Worm (Caenorhabditis elegans) whole organism, mixed stage, embryonic: ENCODE measurements around the gene F13A2.9.

Experiments used
- M03D4.4 ChIP-seq: sonication (generic microtip); optimal IDR thresholded peaks from 2 replicates; lab custom pipeline; 2017; ENCODE audit warnings: mild to moderate bottlenecking, missing genetic modification characterization, missing compliant biosample characterization
- bed-3 ChIP-seq: fragments of 200-800 bp; sonication (Bioruptor generic); optimal IDR thresholded peaks from 3 replicates; lab custom pipeline; 2018; ENCODE audit warnings: mild to moderate bottlenecking, missing genetic modification characterization, moderate library complexity, missing compliant biosample characterization
- blmp-1 ChIP-seq: fragments of 150-350 bp; optimal IDR thresholded peaks from 2 replicates; lab custom pipeline; 2014; ENCODE audit warnings: missing biosample characterization, missing genetic modification characterization
- ceh-39 ChIP-seq: fragments of 150-350 bp; optimal IDR thresholded peaks from 2 replicates; lab custom pipeline; 2014; ENCODE audit warnings: missing biosample characterization, missing genetic modification characterization
- ceh-43 ChIP-seq: fragments of 200-800 bp; sonication (Bioruptor generic); optimal IDR thresholded peaks from 2 replicates; lab custom pipeline; 2018; ENCODE audit warnings: mild to moderate bottlenecking, missing genetic modification characterization, moderate library complexity, missing compliant biosample characterization
- ceh-83 ChIP-seq: fragments of 200-800 bp; sonication (Bioruptor generic); optimal IDR thresholded peaks from 2 replicates; lab custom pipeline; 2018; ENCODE audit warnings: mild to moderate bottlenecking, missing genetic modification characterization, missing compliant biosample characterization
- ces-1 ChIP-seq: fragments of 150-350 bp; optimal IDR thresholded peaks from 2 replicates; lab custom pipeline; 2014; ENCODE audit warnings: missing biosample characterization, missing genetic modification reagents, missing genetic modification characterization
- cnd-1 ChIP-seq: fragments of 200-800 bp; sonication (Bioruptor generic); optimal IDR thresholded peaks from 2 replicates; lab custom pipeline; 2018; ENCODE audit warnings: mild to moderate bottlenecking, missing genetic modification characterization, missing compliant biosample characterization
- drap-1 ChIP-seq: fragments of 200-800 bp; sonication (Bioruptor generic); optimal IDR thresholded peaks from 3 replicates; lab custom pipeline; 2018; ENCODE audit warnings: mild to moderate bottlenecking, missing genetic modification characterization, missing compliant biosample characterization
- elt-1 ChIP-seq: sonication (generic microtip); optimal IDR thresholded peaks from 2 replicates; lab custom pipeline; 2017; ENCODE audit warnings: missing genetic modification characterization, mild to moderate bottlenecking, missing compliant biosample characterization, antibody characterized with exemption, moderate library complexity, borderline replicate concordance; ENCODE audit not compliant: insufficient read depth
- elt-3 ChIP-seq: fragments of 150-350 bp; optimal IDR thresholded peaks from 2 replicates; lab custom pipeline; 2014; ENCODE audit warnings: missing biosample characterization, missing genetic modification characterization
- ham-2 ChIP-seq: fragments of 200-800 bp; sonication (Bioruptor generic); optimal IDR thresholded peaks from 2 replicates; lab custom pipeline; 2018; ENCODE audit warnings: mild to moderate bottlenecking, missing genetic modification characterization, missing compliant biosample characterization
- lin-13 ChIP-seq: fragments of 150-350 bp; optimal IDR thresholded peaks from 2 replicates; lab custom pipeline; 2014; ENCODE audit warnings: missing biosample characterization, missing genetic modification characterization
- lin-32 ChIP-seq: fragments of 200-800 bp; sonication (Bioruptor generic); optimal IDR thresholded peaks from 2 replicates; lab custom pipeline; 2018; ENCODE audit warnings: mild to moderate bottlenecking, missing genetic modification characterization, missing compliant biosample characterization
- lsy-2 ChIP-seq: fragments of 150-350 bp; optimal IDR thresholded peaks from 2 replicates; lab custom pipeline; 2014; ENCODE audit warnings: missing biosample characterization, missing genetic modification characterization
- mab-5 ChIP-seq: fragments of 150-350 bp; optimal IDR thresholded peaks from 2 replicates; lab custom pipeline; 2014; ENCODE audit warnings: missing biosample characterization, missing genetic modification characterization
- mep-1 ChIP-seq: fragments of 150-350 bp; optimal IDR thresholded peaks from 2 replicates; lab custom pipeline; 2017; ENCODE audit warnings: missing biosample characterization, missing genetic modification reagents, missing genetic modification characterization, inconsistent platforms
- mls-2 ChIP-seq: sonication (generic microtip); optimal IDR thresholded peaks from 2 replicates; lab custom pipeline; 2016; ENCODE audit warnings: mild to moderate bottlenecking, missing genetic modification characterization, moderate library complexity, missing compliant biosample characterization
- nhr-12 ChIP-seq: fragments of 150-350 bp; optimal IDR thresholded peaks from 2 replicates; lab custom pipeline; 2014; ENCODE audit warnings: missing biosample characterization, missing genetic modification characterization
- nhr-2 ChIP-seq: fragments of 150-350 bp; optimal IDR thresholded peaks from 2 replicates; lab custom pipeline; 2014; ENCODE audit warnings: missing biosample characterization, missing genetic modification characterization
- nhr-237 ChIP-seq: fragments of 150-350 bp; optimal IDR thresholded peaks from 2 replicates; lab custom pipeline; 2014; ENCODE audit warnings: missing biosample characterization, missing genetic modification characterization
- nhr-28 ChIP-seq: fragments of 150-350 bp; optimal IDR thresholded peaks from 2 replicates; lab custom pipeline; 2014; ENCODE audit warnings: missing biosample characterization, missing genetic modification characterization
- nhr-76 ChIP-seq: sonication (generic microtip); optimal IDR thresholded peaks from 2 replicates; lab custom pipeline; 2017; ENCODE audit warnings: missing biosample characterization, missing genetic modification characterization
- pha-4 ChIP-seq: fragments of 150-350 bp; optimal IDR thresholded peaks from 2 replicates; lab custom pipeline; 2018; ENCODE audit warnings: missing biosample characterization, missing genetic modification reagents, missing genetic modification characterization
- sem-2 ChIP-seq: fragments of 200-800 bp; sonication (Bioruptor generic); optimal IDR thresholded peaks from 2 replicates; lab custom pipeline; 2018; ENCODE audit warnings: mild to moderate bottlenecking, missing genetic modification characterization, missing compliant biosample characterization
- snpc-4 ChIP-seq: fragments of 150-350 bp; optimal IDR thresholded peaks from 2 replicates; lab custom pipeline; 2014; ENCODE audit warnings: missing biosample characterization, missing genetic modification characterization
- sptf-1 ChIP-seq: sonication (generic microtip); optimal IDR thresholded peaks from 2 replicates; lab custom pipeline; 2017; ENCODE audit warnings: mild to moderate bottlenecking, missing genetic modification characterization, moderate library complexity, missing compliant biosample characterization
- tbx-8 ChIP-seq: fragments of 200-800 bp; sonication (Bioruptor generic); optimal IDR thresholded peaks from 2 replicates; lab custom pipeline; 2018; ENCODE audit warnings: mild to moderate bottlenecking, missing genetic modification characterization, moderate library complexity, missing compliant biosample characterization
- unc-120 ChIP-seq: sonication (generic microtip); optimal IDR thresholded peaks from 2 replicates; lab custom pipeline; 2017; ENCODE audit warnings: missing genetic modification characterization, missing compliant biosample characterization; ENCODE audit not compliant: poor library complexity, severe bottlenecking
- unc-39 ChIP-seq: fragments of 150-350 bp; optimal IDR thresholded peaks from 2 replicates; lab custom pipeline; 2014; ENCODE audit warnings: missing biosample characterization, missing genetic modification characterization
- unc-62 ChIP-seq: fragments of 150-350 bp; optimal IDR thresholded peaks from 2 replicates; lab custom pipeline; 2014; ENCODE audit warnings: missing biosample characterization, missing genetic modification reagents, missing genetic modification characterization
- zip-8 ChIP-seq: fragments of 150-350 bp; optimal IDR thresholded peaks from 2 replicates; lab custom pipeline; 2014; ENCODE audit warnings: missing biosample characterization, missing genetic modification characterization
- ztf-11 ChIP-seq: fragments of 150-350 bp; optimal IDR thresholded peaks from 2 replicates; lab custom pipeline; 2014; ENCODE audit warnings: missing biosample characterization, missing genetic modification characterization

The F13A2.9 gene

ce11 chrV:4396257-4396656 lies 9.0 kb upstream of the F13A2.9 start, which contains the start of gene F13A2.3:
F13A2.3 (minus strand) TSS chrV:4396357.
- TF ChIP-seq drap-1 (GFP tag; lab: Kevin White, UChicago) (no peak), tbx-8 (GFP tag; lab: Kevin White, UChicago) (no peak), ces-1 (GFP tag; lab: Kevin White, UChicago) (no peak), blmp-1 (tag; lab: Kevin White, UChicago) (no peak), cnd-1 (tag; lab: Kevin White, UChicago) (no peak), zip-8 (tag; lab: Kevin White, UChicago) (no peak), ceh-39 (no peak), nhr-12 (tag; lab: Kevin White, UChicago) (no peak), nhr-76 (tag; lab: Kevin White, UChicago) (no peak), unc-120 (tag; lab: Kevin White, UChicago) (no peak), bed-3 (GFP tag; lab: Kevin White, UChicago) (no peak), ceh-83 (GFP tag; lab: Kevin White, UChicago) (no peak), elt-3 (tag; lab: Kevin White, UChicago) (no peak), sptf-1 (tag; lab: Kevin White, UChicago) (no peak), ceh-43 (GFP tag; lab: Kevin White, UChicago) (no peak), sem-2 (GFP tag; lab: Kevin White, UChicago) (no peak), ztf-11 (tag; lab: Kevin White, UChicago) (no peak), ham-2 (GFP tag; lab: Kevin White, UChicago) (no peak), pha-4 (no peak), mab-5 (no peak)
- TF ChIP-seq, all 35 proteins: peak for 0

DNA sequence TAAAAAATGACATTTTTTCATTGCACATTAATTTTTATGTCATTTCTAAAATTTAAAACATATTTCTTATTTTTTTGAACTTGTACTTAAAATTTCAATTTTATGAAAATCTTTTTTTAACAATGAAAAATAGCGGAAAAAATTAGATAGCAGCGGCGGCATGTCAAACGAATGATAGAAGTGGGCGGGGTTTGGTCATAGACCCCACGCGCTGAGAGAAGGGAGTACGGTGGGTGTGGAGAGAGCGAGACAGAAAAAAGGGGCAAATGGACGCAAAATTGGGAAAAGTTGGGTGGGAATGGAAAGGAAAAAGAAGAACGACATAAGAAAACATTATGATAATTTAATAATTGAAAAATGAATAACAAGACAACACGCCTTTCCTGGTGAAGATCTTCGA lies 614 bp upstream of the F13A2.9 start:
- TF ChIP-seq lsy-2 (peak; percentile 21), mls-2 (tag; lab: Kevin White, UChicago) (no peak)

- no peak for TF ChIP-seq ceh-39
- TF ChIP-seq nhr-2 (tag; lab: Kevin White, UChicago): no peak
Observed at ce11 chrV:4386173-4386572, 1.1 kb downstream of the F13A2.9 start, which contains the start of gene F13A2.10. F13A2.10 (minus strand) TSS chrV:4386273.

- TF ChIP-seq sem-2 (GFP tag; lab: Kevin White, UChicago) (no peak), tbx-8 (GFP tag; lab: Kevin White, UChicago) (no peak), ceh-39 (no peak), nhr-237 (tag; lab: Kevin White, UChicago) (no peak), snpc-4 (no peak)
- TF ChIP-seq, all 35 proteins: peak for 0
Observed at ce11 chrV:4384482-4384881, 2.8 kb downstream of the F13A2.9 start, which contains the start of gene F13A2.2. F13A2.2 (minus strand) TSS chrV:4384582.

DNA sequence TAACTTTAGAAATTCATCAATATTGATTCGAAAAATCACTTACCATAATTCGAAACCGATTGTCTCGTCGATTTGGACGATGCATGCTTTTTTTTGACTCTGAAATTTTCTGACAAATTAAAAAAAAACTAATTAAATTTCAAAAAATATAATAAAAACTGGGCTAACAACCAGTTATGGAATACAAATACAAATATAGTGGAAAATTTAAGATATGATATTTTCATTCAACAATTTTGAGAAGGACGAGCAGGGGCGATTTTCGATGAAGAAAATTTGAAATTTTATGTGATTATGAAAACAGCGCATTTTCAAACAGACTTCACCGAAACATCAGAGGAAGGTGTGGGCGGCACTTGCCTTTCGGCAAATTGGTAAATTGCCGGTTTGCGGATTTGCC lies 5.0 kb downstream of the F13A2.9 start, which contains the start of gene F13A2.1:
TSS of gene F13A2.1 (minus strand) at position 101 of the 400 bp plus-strand sequence.
- TF ChIP-seq ces-1 (GFP tag; lab: Kevin White, UChicago): no peak
- TF ChIP-seq nhr-76 (tag; lab: Kevin White, UChicago): no peak
- no peak for TF ChIP-seq nhr-12 (tag; lab: Kevin White, UChicago)
- TF ChIP-seq unc-120 (tag; lab: Kevin White, UChicago): no peak
- no peak for TF ChIP-seq M03D4.4 (tag; lab: Kevin White, UChicago)
- no peak for TF ChIP-seq ham-2 (GFP tag; lab: Kevin White, UChicago)
- TF ChIP-seq sptf-1 (tag; lab: Kevin White, UChicago): no peak
- TF ChIP-seq lsy-2: no peak
- TF ChIP-seq bed-3 (GFP tag; lab: Kevin White, UChicago): no peak
- TF ChIP-seq lin-13 (tag; lab: Kevin White, UChicago): no peak
- TF ChIP-seq elt-1: no peak
- no peak for TF ChIP-seq mab-5
- TF ChIP-seq elt-3 (tag; lab: Kevin White, UChicago): no peak
- TF ChIP-seq sem-2 (GFP tag; lab: Kevin White, UChicago): no peak
- TF ChIP-seq pha-4: no peak
- no peak for TF ChIP-seq ceh-43 (GFP tag; lab: Kevin White, UChicago)
- no peak for TF ChIP-seq ceh-39
- no peak for TF ChIP-seq unc-62 (GFP tag; lab: Kevin White, UChicago)

DNA sequence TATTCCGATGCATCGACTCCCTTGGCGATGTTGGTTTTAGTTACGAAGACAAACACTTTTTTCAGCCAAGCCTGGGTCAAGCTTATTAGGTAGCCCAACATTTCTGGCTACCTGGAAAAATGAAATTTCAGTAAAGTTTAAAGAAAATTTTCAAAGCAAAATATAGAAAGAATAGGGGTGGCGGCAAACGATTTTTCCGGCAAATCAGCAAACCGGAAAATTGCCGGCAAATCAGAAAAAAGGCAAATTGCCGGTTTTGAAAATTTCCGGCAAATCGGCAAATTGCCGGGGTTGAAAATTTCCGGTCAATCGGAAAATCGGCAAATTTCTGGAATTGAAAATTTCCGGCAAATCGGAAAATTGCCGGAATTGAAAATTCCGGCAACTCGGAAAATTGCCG lies 9.7 kb downstream of the F13A2.9 start, which contains the start of gene F32D1.8:
TSS of gene F32D1.8 (minus strand) at position 101 of the 400 bp plus-strand sequence.
- TF ChIP-seq unc-62 (GFP tag; lab: Kevin White, UChicago) (no peak), unc-39 (tag; lab: Kevin White, UChicago) (no peak), lsy-2 (no peak), lin-32 (GFP tag; lab: Kevin White, UChicago) (no peak), ham-2 (GFP tag; lab: Kevin White, UChicago) (no peak), nhr-28 (tag; lab: Kevin White, UChicago) (no peak), blmp-1 (tag; lab: Kevin White, UChicago) (no peak), mep-1 (tag; lab: Kevin White, UChicago) (no peak), ceh-43 (GFP tag; lab: Kevin White, UChicago) (no peak), cnd-1 (tag; lab: Kevin White, UChicago) (no peak), drap-1 (GFP tag; lab: Kevin White, UChicago) (no peak), snpc-4 (no peak), tbx-8 (GFP tag; lab: Kevin White, UChicago) (no peak), ces-1 (GFP tag; lab: Kevin White, UChicago) (no peak), ceh-39 (no peak), mls-2 (tag; lab: Kevin White, UChicago) (no peak), nhr-76 (tag; lab: Kevin White, UChicago) (no peak)
